Fruit fly (Drosophila melanogaster) whole organism, wandering third instar larva: ENCODE measurements around the gene dx.

Source experiments
- Abd-B ChIP-seq: fragments of >200 bp; optimal IDR thresholded peaks from 2 replicates; lab custom pipeline; 2017; ENCODE audit warnings: missing biosample characterization, missing genetic modification characterization
- CG32264 ChIP-seq: fragments of 200-800 bp; sonication (Bioruptor generic); optimal IDR thresholded peaks from 2 replicates; lab custom pipeline; 2016; ENCODE audit warnings: missing biosample characterization, missing genetic modification characterization
- CG9705 ChIP-seq: fragments of 200-800 bp; sonication (Bioruptor generic); optimal IDR thresholded peaks from 2 replicates; lab custom pipeline; 2018; ENCODE audit warnings: missing biosample characterization, mild to moderate bottlenecking, missing genetic modification characterization
- CrebA ChIP-seq: fragments of 200-800 bp; sonication (Bioruptor generic); optimal IDR thresholded peaks from 2 replicates; lab custom pipeline; 2016; ENCODE audit warnings: missing biosample characterization, mild to moderate bottlenecking, missing genetic modification characterization, borderline replicate concordance
- Dfd ChIP-seq: fragments of >200 bp; optimal IDR thresholded peaks from 2 replicates; lab custom pipeline; 2017; ENCODE audit warnings: missing biosample characterization, missing genetic modification characterization
- Dif ChIP-seq: fragments of 200-275, 200-300 bp; sonication (Bioruptor generic); optimal IDR thresholded peaks from 2 replicates; lab custom pipeline; 2018; ENCODE audit warnings: missing biosample characterization, missing genetic modification characterization; ENCODE audit not compliant: partially characterized antibody
- GATAd ChIP-seq: sonication (Bioruptor generic); optimal IDR thresholded peaks from 2 replicates; lab custom pipeline; 2016; ENCODE audit warnings: missing biosample characterization, missing genetic modification characterization
- HLH106 ChIP-seq: fragments of 200-800 bp; optimal IDR thresholded peaks from 3 replicates; lab custom pipeline; 2019; ENCODE audit warnings: missing biosample characterization, mild to moderate bottlenecking, missing genetic modification characterization, moderate library complexity
- Hnf4 ChIP-seq: fragments of 200-800 bp; sonication (Bioruptor generic); optimal IDR thresholded peaks from 2 replicates; lab custom pipeline; 2016; ENCODE audit warnings: missing biosample characterization, mild to moderate bottlenecking, missing genetic modification characterization
- Hr83 ChIP-seq: fragments of 200-300 bp; sonication (Bioruptor generic); optimal IDR thresholded peaks from 2 replicates; lab custom pipeline; 2016; ENCODE audit warnings: missing biosample characterization, mild to moderate bottlenecking, missing genetic modification characterization, moderate library complexity; ENCODE audit not compliant: poor library complexity, severe bottlenecking
- Jra ChIP-seq: sonication (Bioruptor generic); optimal IDR thresholded peaks from 2 replicates; lab custom pipeline; 2016; ENCODE audit warnings: missing biosample characterization, missing genetic modification characterization
- Mio ChIP-seq: sonication (Bioruptor generic); optimal IDR thresholded peaks from 2 replicates; lab custom pipeline; 2016; ENCODE audit warnings: missing biosample characterization, missing genetic modification characterization
- Myc ChIP-seq: fragments of >200 bp; optimal IDR thresholded peaks from 2 replicates; lab custom pipeline; 2017
- OdsH ChIP-seq: fragments of 200-800 bp; sonication (Bioruptor generic); optimal IDR thresholded peaks from 2 replicates; lab custom pipeline; 2016; ENCODE audit warnings: missing biosample characterization, mild to moderate bottlenecking, missing genetic modification characterization
- Rel ChIP-seq, 2 experiments: fragments of 200-800 bp; sonication (Bioruptor generic) in 1 of 2; optimal IDR thresholded peaks; 2 replicates in 1 of 2; 3 replicates in 1 of 2; lab custom pipeline; 2016 to 2019; ENCODE audit warnings: mild to moderate bottlenecking in 2 of 2, missing biosample characterization in 2 of 2, missing genetic modification characterization in 2 of 2, moderate library complexity in 1 of 2
- Sp1 ChIP-seq: fragments of 200-800 bp; sonication (Bioruptor generic); optimal IDR thresholded peaks from 3 replicates; lab custom pipeline; 2019; ENCODE audit warnings: missing biosample characterization, mild to moderate bottlenecking, missing genetic modification characterization, moderate library complexity
- Vsx2 ChIP-seq: fragments of 200-300, 225-300 bp; sonication (Bioruptor generic); optimal IDR thresholded peaks from 2 replicates; lab custom pipeline; 2018; ENCODE audit warnings: missing biosample characterization, missing genetic modification characterization; ENCODE audit not compliant: partially characterized antibody
- br ChIP-seq: fragments of 200-800 bp; sonication (Bioruptor generic); optimal IDR thresholded peaks from 2 replicates; lab custom pipeline; 2016; ENCODE audit warnings: missing biosample characterization, missing genetic modification characterization
- dmrt93B ChIP-seq: fragments of 200-800 bp; sonication (Bioruptor generic); optimal IDR thresholded peaks from 2 replicates; lab custom pipeline; 2018; ENCODE audit warnings: missing biosample characterization, mild to moderate bottlenecking, missing genetic modification characterization
- dsf ChIP-seq: sonication (Bioruptor generic); optimal IDR thresholded peaks from 2 replicates; lab custom pipeline; 2016; ENCODE audit warnings: missing biosample characterization, missing genetic modification characterization, borderline replicate concordance
- ey ChIP-seq: fragments of 200-800 bp; sonication (Bioruptor generic); optimal IDR thresholded peaks from 2 replicates; lab custom pipeline; 2016; ENCODE audit warnings: missing biosample characterization, missing genetic modification characterization
- foxo ChIP-seq, 2 experiments: fragments of 200-800 bp; sonication (Bioruptor generic); optimal IDR thresholded peaks; 2 replicates in 1 of 2; 3 replicates in 1 of 2; lab custom pipeline; 2016 to 2017; ENCODE audit warnings: missing biosample characterization in 2 of 2, missing genetic modification characterization in 2 of 2
- fru ChIP-seq: fragments of 200-800 bp; sonication (Bioruptor generic); optimal IDR thresholded peaks from 3 replicates; lab custom pipeline; 2016; ENCODE audit warnings: missing biosample characterization, mild to moderate bottlenecking, missing genetic modification characterization
- h ChIP-seq: fragments of 200-800 bp; sonication (Bioruptor generic); optimal IDR thresholded peaks from 3 replicates; lab custom pipeline; 2016; ENCODE audit warnings: missing biosample characterization, mild to moderate bottlenecking, missing genetic modification characterization
- jim ChIP-seq: fragments of 175-275, 200-325 bp; sonication (Bioruptor generic); optimal IDR thresholded peaks from 2 replicates; lab custom pipeline; 2016; ENCODE audit warnings: missing biosample characterization, mild to moderate bottlenecking, missing genetic modification characterization
- lola ChIP-seq: fragments of >200 bp; optimal IDR thresholded peaks from 2 replicates; lab custom pipeline; 2017; ENCODE audit warnings: missing biosample characterization, missing genetic modification characterization
- pan ChIP-seq: fragments of >200 bp; optimal IDR thresholded peaks from 2 replicates; lab custom pipeline; 2017
- psq ChIP-seq: fragments of 200-800 bp; sonication (Bioruptor generic); optimal IDR thresholded peaks from 3 replicates; lab custom pipeline; 2017; ENCODE audit warnings: missing biosample characterization, mild to moderate bottlenecking, missing genetic modification characterization, moderate library complexity
- rgr ChIP-seq: fragments of 200-800 bp; sonication (Bioruptor generic); optimal IDR thresholded peaks from 3 replicates; lab custom pipeline; 2016; ENCODE audit warnings: missing biosample characterization, mild to moderate bottlenecking, missing genetic modification characterization
- sage ChIP-seq: fragments of 200-800 bp; sonication (Bioruptor generic); optimal IDR thresholded peaks from 2 replicates; lab custom pipeline; 2016; ENCODE audit warnings: missing biosample characterization, mild to moderate bottlenecking, missing genetic modification characterization
- sv ChIP-seq: fragments of 200-800 bp; sonication (Bioruptor generic); optimal IDR thresholded peaks from 3 replicates; lab custom pipeline; 2016; ENCODE audit warnings: missing biosample characterization, missing genetic modification characterization
- tai ChIP-seq: sonication (Bioruptor generic); optimal IDR thresholded peaks from 2 replicates; lab custom pipeline; 2016; ENCODE audit warnings: missing biosample characterization, missing genetic modification characterization
- usp ChIP-seq: fragments of >200 bp; optimal IDR thresholded peaks from 2 replicates; lab custom pipeline; 2017; ENCODE audit warnings: missing biosample characterization, missing genetic modification characterization
- woc ChIP-seq: sonication (Bioruptor generic); optimal IDR thresholded peaks from 2 replicates; lab custom pipeline; 2016; ENCODE audit warnings: missing biosample characterization, mild to moderate bottlenecking, missing genetic modification characterization

dx gene

DNA sequence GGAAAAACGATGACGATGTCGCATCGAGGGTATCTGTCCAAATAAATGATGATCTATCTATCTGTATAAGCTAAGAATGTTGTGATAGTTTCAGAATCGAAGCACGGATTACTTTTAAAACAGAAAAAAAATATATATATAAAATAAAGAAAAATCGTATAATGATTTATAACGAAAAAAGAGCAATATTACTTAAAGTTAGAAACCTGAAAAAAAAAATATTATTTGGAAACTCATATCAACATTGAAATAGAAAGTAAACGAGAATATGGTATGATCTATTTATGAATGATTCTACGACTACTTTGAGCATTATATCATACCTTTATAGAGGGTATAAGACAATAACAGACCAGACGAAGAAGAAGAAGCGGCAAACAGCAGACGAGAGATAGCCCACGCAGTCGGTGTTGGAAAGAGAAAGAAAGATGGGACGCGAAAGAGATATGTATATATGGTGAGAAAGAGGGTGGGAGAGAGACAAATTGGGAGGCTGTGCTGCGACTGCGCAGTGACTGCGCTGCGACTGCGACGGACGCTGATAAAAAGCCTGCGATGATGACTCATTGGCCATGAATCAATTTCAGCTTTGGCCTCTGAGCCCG is 9.9 kb downstream of the dx start:
- TF ChIP-seq Dfd, result no peak
- no peak for TF ChIP-seq fru
- no peak for TF ChIP-seq Rel (GFP tag; optimal IDR thresholded peaks at IDR 0.05; lab: Kevin White, UChicago)
- no peak for TF ChIP-seq Rel (tag; optimal IDR thresholded peaks at IDR 0.05; lab: Kevin White, UChicago)
- peak; percentile 24 for TF ChIP-seq Jra (GFP tag; lab: Kevin White, UChicago)
- TF ChIP-seq Vsx2 (GFP tag; lab: Kevin White, UChicago), result peak; percentile 12
- TF ChIP-seq Myc (lab: Kevin White, UChicago), result no peak
- TF ChIP-seq Dif (GFP tag; lab: Kevin White, UChicago), result peak; percentile 47

dm6 chrX:6545862-6546270 is 12.1 kb downstream of the dx start:
- TF ChIP-seq fru (no peak), Myc (lab: Kevin White, UChicago) (no peak), Hr83 (GFP tag; lab: Kevin White, UChicago) (peak; percentile 51), Sp1 (GFP tag; lab: Kevin White, UChicago) (peak; percentile 3), Mio (GFP tag; lab: Kevin White, UChicago) (no peak), Abd-B (GFP tag; lab: Kevin White, UChicago) (no peak), Jra (GFP tag; lab: Kevin White, UChicago) (peak; percentile 21), usp (GFP tag; lab: Kevin White, UChicago) (no peak), woc (GFP tag; lab: Kevin White, UChicago) (peak; percentile 59), h (GFP tag; lab: Kevin White, UChicago) (no peak), pan (lab: Kevin White, UChicago) (no peak), Rel (GFP tag; optimal IDR thresholded peaks at IDR 0.05; lab: Kevin White, UChicago) (no peak), Rel (tag; optimal IDR thresholded peaks at IDR 0.05; lab: Kevin White, UChicago) (peak; percentile 28), sage (GFP tag; lab: Kevin White, UChicago) (no peak), tai (no peak), dmrt93B (no peak)

dm6 chrX:6546970-6547369 is 13.2 kb downstream of the dx start:
- TF ChIP-seq sage (GFP tag; lab: Kevin White, UChicago) (no peak), Rel (GFP tag; optimal IDR thresholded peaks at IDR 0.05; lab: Kevin White, UChicago) (no peak), Rel (tag; optimal IDR thresholded peaks at IDR 0.05; lab: Kevin White, UChicago) (no peak), Dfd (no peak), CG9705 (GFP tag; lab: Kevin White, UChicago) (no peak), OdsH (GFP tag; lab: Kevin White, UChicago) (no peak)

DNA sequence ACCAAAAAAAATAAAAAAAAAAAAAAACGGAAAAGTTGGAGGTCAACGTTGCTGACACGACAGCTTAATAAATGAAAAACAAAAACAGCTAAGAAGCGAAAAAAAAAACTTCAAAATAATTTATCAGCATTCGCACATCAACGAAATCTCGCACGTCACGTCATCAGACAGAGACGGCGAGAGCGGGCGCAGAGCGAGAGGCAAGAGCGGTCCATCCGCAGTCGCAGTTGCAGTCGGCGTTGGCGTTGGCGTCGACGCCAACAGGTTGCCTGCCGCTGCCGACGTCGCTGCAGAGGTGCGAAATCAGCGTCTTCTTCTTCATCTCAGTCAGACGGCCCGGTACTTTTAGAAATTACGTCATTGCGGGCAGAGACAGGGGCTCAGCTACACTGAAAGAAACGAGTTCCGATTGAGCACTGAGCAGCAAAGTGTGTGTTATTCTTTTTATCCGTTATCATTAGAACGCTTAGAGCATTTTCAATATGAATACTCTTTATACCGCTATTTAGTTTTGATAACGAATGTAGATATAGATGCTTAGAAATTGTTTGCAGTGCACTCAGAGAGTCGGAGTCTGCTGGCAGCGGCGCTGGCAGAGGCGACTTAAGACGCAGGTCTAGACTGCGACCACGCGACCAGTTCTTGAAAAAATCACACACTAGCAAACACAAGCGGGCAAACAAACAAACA is 15.8 kb downstream of the dx start:
- peak; percentile 98 for TF ChIP-seq h (GFP tag; lab: Kevin White, UChicago)
- TF ChIP-seq HLH106, result peak; percentile 97
- no peak for TF ChIP-seq usp (GFP tag; lab: Kevin White, UChicago)
- TF ChIP-seq psq, result peak; percentile 93
- peak; percentile 94 for TF ChIP-seq Rel (GFP tag; optimal IDR thresholded peaks at IDR 0.05; lab: Kevin White, UChicago)
- TF ChIP-seq Rel (tag; optimal IDR thresholded peaks at IDR 0.05; lab: Kevin White, UChicago), result peak; percentile 81
- no peak for TF ChIP-seq lola
- peak; percentile 93 for TF ChIP-seq Sp1 (GFP tag; lab: Kevin White, UChicago)
- TF ChIP-seq dsf, result peak; percentile 67
- no peak for TF ChIP-seq Myc (lab: Kevin White, UChicago)
- TF ChIP-seq Hr83 (GFP tag; lab: Kevin White, UChicago), result peak; percentile 47
- TF ChIP-seq CG9705 (GFP tag; lab: Kevin White, UChicago), result peak; percentile 95
- TF ChIP-seq OdsH (GFP tag; lab: Kevin White, UChicago), result peak; percentile 95
- TF ChIP-seq Jra (GFP tag; lab: Kevin White, UChicago), result peak; percentile 95
- TF ChIP-seq foxo (GFP tag; optimal IDR thresholded peaks at IDR 0.05; lab: Kevin White, UChicago), result peak; percentile 84 to 98
- peak; percentile 98 for TF ChIP-seq ey (GFP tag; lab: Kevin White, UChicago)
- TF ChIP-seq jim, result no peak
- peak; percentile 95 for TF ChIP-seq dmrt93B
- peak; percentile 85 for TF ChIP-seq sv (GFP tag; lab: Kevin White, UChicago)
- TF ChIP-seq CG32264 (GFP tag; lab: Kevin White, UChicago), result peak; percentile 93
- no peak for TF ChIP-seq CrebA
- TF ChIP-seq Mio (GFP tag; lab: Kevin White, UChicago), result peak; percentile 62
- peak; percentile 95 for TF ChIP-seq Hnf4 (GFP tag; lab: Kevin White, UChicago)
- peak; percentile 98 for TF ChIP-seq fru
- peak; percentile 97 for TF ChIP-seq br
- no peak for TF ChIP-seq tai
- peak; percentile 97 for TF ChIP-seq rgr (GFP tag; lab: Kevin White, UChicago)
- peak; percentile 78 for TF ChIP-seq GATAd (GFP tag; lab: Kevin White, UChicago)
- TF ChIP-seq Abd-B (GFP tag; lab: Kevin White, UChicago), result no peak
- peak; percentile 90 for TF ChIP-seq sage (GFP tag; lab: Kevin White, UChicago)
- TF ChIP-seq woc (GFP tag; lab: Kevin White, UChicago), result peak; percentile 93
